Fruit fly (Drosophila melanogaster): ENCODE measurements around the gene CenG1A.

CenG1A gene

dm6 chr2L:13833058-13833457 lies 2.3 kb upstream of the CenG1A start, which contains the start of the genes GatC, PolG2 and Polr2C (continued):
- TF ChIP-seq dpn (GFP tag; optimal IDR thresholded peaks at IDR 0.05) (peak; percentile 28 to 66), Mes4 (GFP tag; optimal IDR thresholded peaks at IDR 0.05) (peak; percentile 9), Nf-YB (GFP tag; optimal IDR thresholded peaks at IDR 0.05) (no peak), Asciz (GFP tag; optimal IDR thresholded peaks at IDR 0.05) (no peak), B-H2 (GFP tag; optimal IDR thresholded peaks at IDR 0.05) (peak; percentile 22), CG11560 (tag; IDR thresholded peaks at IDR 0.05) (no peak), CG12299 (tag; optimal IDR thresholded peaks at IDR 0.05) (peak; percentile 64), CG33213 (GFP tag; optimal IDR thresholded peaks at IDR 0.05) (peak; percentile 27), zfh2 (GFP tag; optimal IDR thresholded peaks at IDR 0.05) (peak; percentile 55), Abd-B (GFP tag; optimal IDR thresholded peaks at IDR 0.05) (peak; percentile 36), CoRest (tag; optimal IDR thresholded peaks at IDR 0.05) (peak; percentile 56), crol (GFP tag; IDR thresholded peaks at IDR 0.05) (no peak), HLH54F (GFP tag; optimal IDR thresholded peaks at IDR 0.05) (peak; percentile 41), CG17328 (GFP tag; IDR thresholded peaks at IDR 0.05) (no peak), Aef1 (GFP tag; IDR thresholded peaks at IDR 0.05) (no peak), dmrt99B (tag; optimal IDR thresholded peaks at IDR 0.05) (no peak), CG7357 (GFP tag; IDR thresholded peaks at IDR 0.05) (peak; percentile 82), CG10267 (tag; optimal IDR thresholded peaks at IDR 0.05) (peak; percentile 35), pros (GFP tag; optimal IDR thresholded peaks at IDR 0.05) (no peak), wdn (GFP tag; IDR thresholded peaks at IDR 0.05) (no peak), Dref (GFP tag; IDR thresholded peaks at IDR 0.05) (peak; percentile 80), oc (tag; optimal IDR thresholded peaks at IDR 0.05) (no peak), CG18619 (GFP tag; optimal IDR thresholded peaks at IDR 0.05) (no peak), CG12104 (GFP tag; optimal IDR thresholded peaks at IDR 0.05) (no peak), ap (GFP tag; IDR thresholded peaks at IDR 0.05) (no peak), CG1603 (tag; optimal IDR thresholded peaks at IDR 0.05) (peak; percentile 65), CG10274 (GFP tag; optimal IDR thresholded peaks at IDR 0.05) (no peak), Pdp1 (GFP tag; optimal IDR thresholded peaks at IDR 0.05) (peak in 1 of 2 experiments; percentile 34), dimm (GFP tag; IDR thresholded peaks at IDR 0.05) (no peak), Kr (GFP tag; optimal IDR thresholded peaks at IDR 0.05) (peak; percentile 83), nerfin-2 (GFP tag; IDR thresholded peaks at IDR 0.05; ENCODE audit: partially characterized antibody) (peak; percentile 81), Sin3A (optimal IDR thresholded peaks at IDR 0.05) (peak; percentile 77), CG3407 (GFP tag; optimal IDR thresholded peaks at IDR 0.05) (no peak), CG14710 (tag; optimal IDR thresholded peaks at IDR 0.05) (peak; percentile 67), Spps (tag; optimal IDR thresholded peaks at IDR 0.05) (no peak), CG7928 (GFP tag; optimal IDR thresholded peaks at IDR 0.05) (peak; percentile 76), esg (GFP tag; conservative IDR thresholded peaks at IDR 0.05) (peak; percentile 37; the same call in 1 of the 2 replicates), Dek (tag; optimal IDR thresholded peaks at IDR 0.05) (no peak), CG10431 (GFP tag; optimal IDR thresholded peaks at IDR 0.05) (no peak), al (GFP tag; IDR thresholded peaks at IDR 0.05) (peak; percentile 33; the same call in 1 of the 2 replicates), CG8388 (GFP tag; optimal IDR thresholded peaks at IDR 0.05) (peak; percentile 50), stwl (tag; optimal IDR thresholded peaks at IDR 0.05) (peak; percentile 68), chm (GFP tag; IDR thresholded peaks at IDR 0.05) (no peak), disco-r (GFP tag; optimal IDR thresholded peaks at IDR 0.05) (no peak), CG13424 (tag; optimal IDR thresholded peaks at IDR 0.05) (peak; percentile 43), sens (GFP tag) (peak; percentile 89), luna (GFP tag; optimal IDR thresholded peaks at IDR 0.05) (no peak), Med (GFP tag) (peak; percentile 81), CG2889 (GFP tag; IDR thresholded peaks at IDR 0.05) (no peak), HmgZ (tag; optimal IDR thresholded peaks at IDR 0.05) (peak; percentile 61), CG17802 (tag; optimal IDR thresholded peaks at IDR 0.05) (peak; percentile 37), pho (GFP tag; optimal IDR thresholded peaks at IDR 0.05) (peak; percentile 5)

Data from whole organism, embryonic.